Worm (Caenorhabditis elegans) whole organism, young adult: ENCODE data around the gene ral-1.

Source experiments
- B0035.1 ChIP-seq: sonication (generic microtip); optimal IDR thresholded peaks from 2 replicates; lab custom pipeline; 2016; ENCODE audit warnings: missing genetic modification characterization, mild to moderate bottlenecking, missing compliant biosample characterization, missing genotype, missing genetic modification reagents
- B0261.1 ChIP-seq: sonication (generic microtip); optimal IDR thresholded peaks from 2 replicates; lab custom pipeline; 2016; ENCODE audit warnings: mild to moderate bottlenecking, missing genetic modification characterization, moderate library complexity, missing compliant biosample characterization
- C17E4.6 ChIP-seq: fragments of 200-800 bp; sonication (Bioruptor generic); IDR thresholded peaks from 2 replicates; pipeline ENCODE4 v1.3.6; 2022; ENCODE audit warnings: missing genetic modification reagents, missing genetic modification characterization, missing compliant biosample characterization
- D2030.7 ChIP-seq: fragments of 200-800 bp; sonication (Bioruptor generic); IDR thresholded peaks from 2 replicates; pipeline ENCODE4 v1.3.6; 2022; ENCODE audit warnings: missing genetic modification reagents, missing genetic modification characterization, missing compliant biosample characterization
- F10E7.11 ChIP-seq: sonication (generic microtip); optimal IDR thresholded peaks from 2 replicates; lab custom pipeline; 2017; ENCODE audit warnings: mild to moderate bottlenecking, missing genetic modification characterization, moderate library complexity, missing compliant biosample characterization
- F33H1.4 ChIP-seq: fragments of 200-800 bp; sonication (Bioruptor generic); IDR thresholded peaks from 2 replicates; pipeline ENCODE4 v1.3.6; 2022; ENCODE audit warnings: missing genetic modification reagents, missing genetic modification characterization, missing compliant biosample characterization
- F49E8.2 ChIP-seq: sonication (generic microtip); optimal IDR thresholded peaks from 3 replicates; lab custom pipeline; 2017; ENCODE audit warnings: missing genetic modification characterization, mild to moderate bottlenecking, missing compliant biosample characterization, antibody characterized with exemption, moderate library complexity; ENCODE audit not compliant: insufficient read depth
- F52B5.7 ChIP-seq: sonication (generic microtip); optimal IDR thresholded peaks from 2 replicates; lab custom pipeline; 2016; ENCODE audit warnings: mild to moderate bottlenecking, missing genetic modification characterization, missing compliant biosample characterization
- F55B11.4 ChIP-seq: sonication (generic microtip); optimal IDR thresholded peaks from 2 replicates; lab custom pipeline; 2016; ENCODE audit warnings: missing compliant biosample characterization, missing genetic modification characterization, borderline replicate concordance; ENCODE audit not compliant: insufficient read depth
- Y53G8AR.9 ChIP-seq: fragments of 200-800 bp; sonication (Bioruptor generic); conservative IDR thresholded peaks from 2 replicates; pipeline ENCODE4 v1.3.6; 2022; ENCODE audit warnings: missing genetic modification reagents, missing genetic modification characterization, missing compliant biosample characterization
- Y67H2A.10 ChIP-seq: fragments of 200-800 bp; sonication (Bioruptor generic); conservative IDR thresholded peaks from 2 replicates; pipeline ENCODE4 v1.3.6; 2022; ENCODE audit warnings: missing genetic modification reagents, missing genetic modification characterization, missing compliant biosample characterization
- ZK185.1 ChIP-seq: sonication (generic microtip); optimal IDR thresholded peaks from 2 replicates; lab custom pipeline; 2016; ENCODE audit warnings: mild to moderate bottlenecking, missing genetic modification characterization, missing compliant biosample characterization; ENCODE audit not compliant: poor library complexity, severe bottlenecking
- aptf-2 ChIP-seq: fragments of 200-800 bp; sonication (Bioruptor generic); conservative IDR thresholded peaks from 2 replicates; pipeline ENCODE4 v1.3.6; 2022; ENCODE audit warnings: missing genetic modification reagents, missing genetic modification characterization, missing compliant biosample characterization
- aptf-3 ChIP-seq: fragments of 200-800 bp; sonication (Bioruptor generic); IDR thresholded peaks from 2 replicates; pipeline ENCODE4 v1.3.6; 2022; ENCODE audit warnings: missing genetic modification characterization, missing compliant biosample characterization
- athp-1 ChIP-seq: sonication (generic microtip); optimal IDR thresholded peaks from 2 replicates; lab custom pipeline; 2017; ENCODE audit warnings: mild to moderate bottlenecking, missing genetic modification characterization, missing compliant biosample characterization
- attf-6 ChIP-seq: fragments of 200-800 bp; sonication (Bioruptor generic); IDR thresholded peaks from 2 replicates; pipeline ENCODE4 v1.3.6; 2022; ENCODE audit warnings: missing genetic modification reagents, missing genetic modification characterization, missing compliant biosample characterization
- ceh-40 ChIP-seq: fragments of 200-800 bp; sonication (Bioruptor generic); IDR thresholded peaks from 2 replicates; pipeline ENCODE4 v1.3.6; 2022; ENCODE audit warnings: missing genetic modification characterization, missing compliant biosample characterization
- ceh-91 ChIP-seq: fragments of 200-800 bp; sonication (Bioruptor generic); IDR thresholded peaks from 2 replicates; pipeline ENCODE4 v1.3.6; 2022; ENCODE audit warnings: missing genetic modification reagents, missing genetic modification characterization, missing compliant biosample characterization
- die-1 ChIP-seq: sonication (generic microtip); optimal IDR thresholded peaks from 2 replicates; lab custom pipeline; 2016; ENCODE audit warnings: missing genotype, mild to moderate bottlenecking, missing genetic modification characterization, missing compliant biosample characterization
- dpff-1 ChIP-seq: sonication (generic microtip); optimal IDR thresholded peaks from 2 replicates; lab custom pipeline; 2017; ENCODE audit warnings: mild to moderate bottlenecking, missing genetic modification characterization, missing compliant biosample characterization
- ekl-4 ChIP-seq: fragments of 200-800 bp; sonication (Bioruptor generic); IDR thresholded peaks from 2 replicates; pipeline ENCODE4 v1.3.6; 2022; ENCODE audit warnings: missing genetic modification reagents, missing genetic modification characterization, missing compliant biosample characterization
- gei-17 ChIP-seq: fragments of 200-800 bp; sonication (Bioruptor generic); optimal IDR thresholded peaks from 2 replicates; lab custom pipeline; 2018; ENCODE audit warnings: mild to moderate bottlenecking, missing genetic modification characterization, missing compliant biosample characterization
- hmg-1.2 ChIP-seq: fragments of 200-800 bp; sonication (Bioruptor generic); IDR thresholded peaks from 2 replicates; pipeline ENCODE4 v1.3.6; 2022; ENCODE audit warnings: missing genetic modification reagents, missing genetic modification characterization, missing compliant biosample characterization
- hmg-20 ChIP-seq: fragments of 200-800 bp; sonication (Bioruptor generic); IDR thresholded peaks from 2 replicates; pipeline ENCODE4 v1.3.6; 2022; ENCODE audit warnings: missing genetic modification reagents, missing genetic modification characterization, missing compliant biosample characterization
- hrde-1 ChIP-seq: sonication (generic microtip); optimal IDR thresholded peaks from 2 replicates; lab custom pipeline; 2016; ENCODE audit warnings: missing genetic modification characterization, mild to moderate bottlenecking, missing compliant biosample characterization, moderate library complexity, missing genotype, missing genetic modification reagents, borderline replicate concordance
- lag-1 ChIP-seq: fragments of 200-800 bp; sonication (Bioruptor generic); IDR thresholded peaks from 2 replicates; pipeline ENCODE4 v1.3.6; 2022; ENCODE audit warnings: missing genetic modification reagents, missing genetic modification characterization, missing compliant biosample characterization
- let-607 ChIP-seq, 2 experiments: fragments of 200-800 bp in 1 of 2; sonication (Bioruptor generic) in 1 of 2; sonication (generic microtip) in 1 of 2; optimal IDR thresholded peaks; 2 replicates each; lab custom pipeline; 2016 to 2018; ENCODE audit warnings: mild to moderate bottlenecking in 2 of 2, missing compliant biosample characterization in 2 of 2, missing genetic modification characterization in 2 of 2, moderate library complexity in 2 of 2, missing genotype in 1 of 2
- lin-26 ChIP-seq: fragments of 200-800 bp; sonication (Bioruptor generic); IDR thresholded peaks from 2 replicates; pipeline ENCODE4 v1.3.6; 2022; ENCODE audit warnings: missing genetic modification reagents, missing genetic modification characterization, missing compliant biosample characterization
- lsl-1 ChIP-seq: fragments of 200-800 bp; sonication (Bioruptor generic); optimal IDR thresholded peaks from 2 replicates; lab custom pipeline; 2018; ENCODE audit warnings: mild to moderate bottlenecking, missing genetic modification characterization, moderate library complexity, missing compliant biosample characterization
- mel-28 ChIP-seq: sonication (generic microtip); optimal IDR thresholded peaks from 2 replicates; lab custom pipeline; 2016; ENCODE audit warnings: borderline replicate concordance, mild to moderate bottlenecking, missing genetic modification characterization, missing compliant biosample characterization
- nfya-1 ChIP-seq: sonication (generic microtip); optimal IDR thresholded peaks from 2 replicates; lab custom pipeline; 2017; ENCODE audit warnings: antibody characterized with exemption, missing compliant biosample characterization, missing genetic modification characterization, borderline replicate concordance; ENCODE audit not compliant: insufficient read depth
- nhr-179 ChIP-seq: sonication (generic microtip); optimal IDR thresholded peaks from 2 replicates; lab custom pipeline; 2016; ENCODE audit warnings: mild to moderate bottlenecking, missing genetic modification characterization, missing compliant biosample characterization
- rcor-1 ChIP-seq: fragments of 200-800 bp; sonication (Bioruptor generic); IDR thresholded peaks from 2 replicates; pipeline ENCODE4 v1.3.6; 2022; ENCODE audit warnings: missing genetic modification reagents, missing genetic modification characterization, missing compliant biosample characterization
- rpc-1 ChIP-seq, 2 experiments: fragments of 150-350 bp in 1 of 2; sonication (generic microtip) in 1 of 2; optimal IDR thresholded peaks; 2 replicates each; lab custom pipeline; 2014 to 2018; ENCODE audit warnings: missing biosample characterization in 1 of 2, missing genetic modification characterization in 1 of 2, missing genetic modification reagents in 1 of 2, missing genotype in 1 of 2
- snpc-1.3 ChIP-seq: sonication (generic microtip); optimal IDR thresholded peaks from 2 replicates; lab custom pipeline; 2017; ENCODE audit warnings: missing genetic modification characterization, mild to moderate bottlenecking, missing compliant biosample characterization, antibody characterized with exemption, moderate library complexity, missing genotype, missing genetic modification reagents; ENCODE audit not compliant: insufficient read depth
- tbp1 ChIP-seq: fragments of 200-800 bp; sonication (Bioruptor generic); optimal IDR thresholded peaks from 2 replicates; lab custom pipeline; 2018; ENCODE audit warnings: mild to moderate bottlenecking, missing genetic modification characterization, missing compliant biosample characterization
- tlf-1 ChIP-seq: fragments of 200-800 bp; sonication (Bioruptor generic); optimal IDR thresholded peaks from 2 replicates; lab custom pipeline; 2018; ENCODE audit warnings: mild to moderate bottlenecking, missing genetic modification characterization, missing compliant biosample characterization
- unc-62 ChIP-seq: fragments of 150-350 bp; optimal IDR thresholded peaks from 2 replicates; lab custom pipeline; 2014; ENCODE audit warnings: missing biosample characterization, missing genetic modification reagents, missing genetic modification characterization
- ztf-22 ChIP-seq: fragments of 200-800 bp; sonication (Bioruptor generic); optimal IDR thresholded peaks from 2 replicates; lab custom pipeline; 2018; ENCODE audit warnings: mild to moderate bottlenecking, missing genetic modification characterization, moderate library complexity, missing compliant biosample characterization
- ztf-3 ChIP-seq: fragments of 200-800 bp; sonication (Bioruptor generic); optimal IDR thresholded peaks from 2 replicates; lab custom pipeline; 2018; ENCODE audit warnings: mild to moderate bottlenecking, missing genetic modification characterization, missing compliant biosample characterization

The ral-1 gene

DNA sequence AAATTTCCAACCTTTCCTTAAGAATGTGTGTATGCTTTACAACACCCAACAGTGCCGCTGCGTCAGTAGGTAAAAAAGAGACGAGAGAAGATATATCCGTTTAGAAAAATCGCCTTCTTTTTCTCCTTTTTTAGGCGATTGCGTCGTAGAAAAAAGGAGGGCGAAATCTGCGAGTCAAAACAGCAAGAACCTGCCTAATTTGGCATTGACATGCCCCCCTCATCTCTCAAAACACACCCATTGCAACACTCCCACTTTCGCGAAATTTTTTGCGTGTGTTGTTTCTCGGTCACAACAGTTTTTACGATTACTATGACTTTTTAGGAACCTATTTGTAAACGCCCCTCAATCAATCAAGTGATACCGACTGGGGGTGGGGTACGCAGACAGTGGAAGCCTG lies 40.6 kb downstream of the ral-1 start:
- no peak for TF ChIP-seq aptf-2 (GFP tag; lab: Robert Waterston, UW)
- TF ChIP-seq ceh-91 (GFP tag; lab: Robert Waterston, UW), result no peak
- no peak for TF ChIP-seq ZK185.1 (tag; lab: Kevin White, UChicago)
- TF ChIP-seq hrde-1 (tag; lab: Kevin White, UChicago), result no peak
- no peak for TF ChIP-seq unc-62
- no peak for TF ChIP-seq nhr-179 (tag; lab: Kevin White, UChicago)
- no peak for TF ChIP-seq ceh-40 (GFP tag; lab: Robert Waterston, UW)
- no peak for TF ChIP-seq B0035.1 (tag; lab: Kevin White, UChicago)
- no peak for TF ChIP-seq hmg-20 (GFP tag; lab: Robert Waterston, UW)
- TF ChIP-seq let-607 (tag; optimal IDR thresholded peaks at IDR 0.05; lab: Kevin White, UChicago), result no peak
- no peak for TF ChIP-seq attf-6 (GFP tag; lab: Robert Waterston, UW)
- TF ChIP-seq rcor-1 (GFP tag; lab: Robert Waterston, UW), result no peak
- no peak for TF ChIP-seq ztf-3 (GFP tag; lab: Kevin White, UChicago)

DNA sequence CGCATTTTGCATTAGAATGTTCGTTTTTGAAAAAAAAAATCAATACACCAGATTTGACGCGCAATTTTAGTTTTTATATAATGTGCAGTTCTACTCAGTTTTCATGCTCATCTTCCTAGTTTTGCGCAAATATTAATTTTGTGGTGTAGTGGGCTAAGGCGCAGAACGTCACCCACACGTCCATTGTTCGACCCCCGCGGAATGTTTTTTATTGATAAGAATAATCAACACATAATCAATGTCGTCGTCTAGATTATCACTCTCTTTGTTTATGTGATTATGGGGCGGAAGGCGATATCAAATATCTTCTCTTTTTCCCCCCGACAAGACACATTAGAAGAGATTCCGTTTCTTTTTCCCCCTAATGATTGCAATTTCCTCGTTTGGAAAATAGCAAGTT lies 44.7 kb downstream of the ral-1 start:
- TF ChIP-seq B0261.1 (peak; percentile 49), lin-26 (GFP tag; lab: Robert Waterston, UW) (no peak), D2030.7 (GFP tag; lab: Robert Waterston, UW) (no peak), ztf-22 (GFP tag; lab: Kevin White, UChicago) (no peak), lsl-1 (peak; percentile 4), F10E7.11 (tag; lab: Kevin White, UChicago) (no peak), F33H1.4 (GFP tag; lab: Robert Waterston, UW) (0 out of 2 replicates have a peak, but pooled peaks have one; percentile 23), gei-17 (no peak), rpc-1 (optimal IDR thresholded peaks at IDR 0.05; lab: Kevin White, UChicago) (peak; percentile 44), rpc-1 (tag; optimal IDR thresholded peaks at IDR 0.05; lab: Kevin White, UChicago) (peak; percentile 71), F52B5.7 (tag; lab: Kevin White, UChicago) (no peak), tlf-1 (no peak), aptf-3 (GFP tag; lab: Robert Waterston, UW) (no peak), tbp1 (GFP tag; lab: Kevin White, UChicago) (peak; percentile 79), Y67H2A.10 (GFP tag; lab: Robert Waterston, UW) (no peak), die-1 (tag; lab: Kevin White, UChicago) (no peak), lag-1 (GFP tag; lab: Robert Waterston, UW) (no peak), athp-1 (no peak), ekl-4 (GFP tag; lab: Robert Waterston, UW) (no peak), nfya-1 (no peak), C17E4.6 (GFP tag; lab: Robert Waterston, UW) (no peak), snpc-1.3 (no peak), Y53G8AR.9 (GFP tag; lab: Robert Waterston, UW) (no peak), hmg-1.2 (GFP tag; lab: Robert Waterston, UW) (0 out of 2 replicates have a peak, but pooled peaks have one; percentile 16), F49E8.2 (no peak), mel-28 (tag; lab: Kevin White, UChicago) (no peak), dpff-1 (tag; lab: Kevin White, UChicago) (no peak), F55B11.4 (tag; lab: Kevin White, UChicago) (no peak)
